Fruit fly (Drosophila melanogaster): Measurements from ENCODE around the gene CG9265.

CG9265 gene

DNA sequence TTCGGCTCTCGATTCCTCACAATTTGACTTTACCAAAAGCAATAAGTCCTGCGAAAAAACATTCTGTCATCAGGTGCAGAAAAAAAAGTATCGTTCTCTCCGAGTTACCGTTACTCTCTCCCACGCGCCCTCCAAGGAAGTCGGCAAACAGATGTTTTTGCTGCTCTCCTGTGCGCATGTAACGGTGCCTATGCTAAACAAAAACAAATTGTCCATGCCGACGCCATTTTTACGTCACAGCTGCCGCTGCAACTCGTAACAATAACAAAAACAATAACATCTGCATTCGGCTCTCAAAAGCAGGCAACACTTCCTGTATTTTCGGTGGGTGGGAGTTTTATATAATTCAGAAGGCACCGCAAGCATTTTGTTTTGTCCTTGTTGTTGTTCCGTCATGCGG, 33.8 kb upstream of the CG9265 start (continued):
- TF ChIP-seq al (GFP tag; IDR thresholded peaks at IDR 0.05) (no peak), gsb (GFP tag; IDR thresholded peaks at IDR 0.05) (no peak), CG15269 (tag; optimal IDR thresholded peaks at IDR 0.05) (no peak), Dll (GFP tag; IDR thresholded peaks at IDR 0.05; ENCODE audit: partially characterized antibody) (no peak), CG10147 (GFP tag; optimal IDR thresholded peaks at IDR 0.05) (no peak), CG10321 (GFP tag; IDR thresholded peaks at IDR 0.05) (no peak), CG11723 (GFP tag; optimal IDR thresholded peaks at IDR 0.05) (no peak), ac (GFP tag; optimal IDR thresholded peaks at IDR 0.05) (peak; percentile 44), Six4 (GFP tag; optimal IDR thresholded peaks at IDR 0.05) (no peak), CG1832 (GFP tag; optimal IDR thresholded peaks at IDR 0.05) (no peak), BEAF-32 (GFP tag; optimal IDR thresholded peaks at IDR 0.05) (no peak), Asciz (GFP tag; optimal IDR thresholded peaks at IDR 0.05) (no peak), nom (GFP tag; optimal IDR thresholded peaks at IDR 0.05) (no peak), dmrt11E (tag; optimal IDR thresholded peaks at IDR 0.05) (no peak), fd3F (GFP tag; optimal IDR thresholded peaks at IDR 0.05) (no peak), nerfin-1 (tag; optimal IDR thresholded peaks at IDR 0.05) (peak; percentile 17), tll (GFP tag; optimal IDR thresholded peaks at IDR 0.05) (peak in 1 of 2 experiments; percentile 61), stc (GFP tag; IDR thresholded peaks at IDR 0.05) (no peak), CG10654 (GFP tag; optimal IDR thresholded peaks at IDR 0.05) (no peak), CG17802 (tag; optimal IDR thresholded peaks at IDR 0.05) (no peak), zfh2 (GFP tag; optimal IDR thresholded peaks at IDR 0.05) (no peak), grau (tag; optimal IDR thresholded peaks at IDR 0.05) (no peak), Spps (tag; optimal IDR thresholded peaks at IDR 0.05) (no peak), wdn (GFP tag; IDR thresholded peaks at IDR 0.05) (no peak), Ravus (GFP tag; IDR thresholded peaks at IDR 0.05) (no peak), h (optimal IDR thresholded peaks at IDR 0.05) (no peak), dan (GFP tag; IDR thresholded peaks at IDR 0.05) (no peak), yki (optimal IDR thresholded peaks at IDR 0.05) (no peak), Xbp1 (GFP tag; optimal IDR thresholded peaks at IDR 0.05) (no peak), twi (tag; optimal IDR thresholded peaks at IDR 0.05) (peak; percentile 82), Ets65A (GFP tag) (peak; percentile 61), sisA (GFP tag; IDR thresholded peaks at IDR 0.05) (no peak), kay (GFP tag; optimal IDR thresholded peaks at IDR 0.05) (no peak), Awh (GFP tag; IDR thresholded peaks at IDR 0.05) (no peak), gt (GFP tag; IDR thresholded peaks at IDR 0.05) (no peak), TFAM (GFP tag; optimal IDR thresholded peaks at IDR 0.05) (no peak), CTCF (GFP tag; optimal IDR thresholded peaks at IDR 0.05) (no peak), NC2β (GFP tag; optimal IDR thresholded peaks at IDR 0.05) (no peak), CG2678 (tag; optimal IDR thresholded peaks at IDR 0.05) (no peak), CG18764 (GFP tag; optimal IDR thresholded peaks at IDR 0.05) (no peak), CG11398 (GFP tag; optimal IDR thresholded peaks at IDR 0.05) (no peak), Drgx (GFP tag; IDR thresholded peaks at IDR 0.05) (no peak), CG15011 (GFP tag; optimal IDR thresholded peaks at IDR 0.05) (no peak), HmgZ (tag; optimal IDR thresholded peaks at IDR 0.05) (no peak), hb (GFP tag; IDR thresholded peaks at IDR 0.05; ENCODE audit: partially characterized antibody) (no peak), Optix (GFP tag; IDR thresholded peaks at IDR 0.05) (no peak), CG34422 (GFP tag; IDR thresholded peaks at IDR 0.05) (peak; percentile 27; the same call in 1 of the 3 replicates), CG18619 (GFP tag; optimal IDR thresholded peaks at IDR 0.05) (no peak), Dfd (GFP tag; optimal IDR thresholded peaks at IDR 0.05) (no peak), crp (GFP tag; optimal IDR thresholded peaks at IDR 0.05) (peak in 1 of 2 experiments; percentile 54), C15 (GFP tag; IDR thresholded peaks at IDR 0.05) (no peak), Vsx1 (GFP tag; optimal IDR thresholded peaks at IDR 0.05) (no peak), pros (GFP tag; optimal IDR thresholded peaks at IDR 0.05) (peak; percentile 25)

Measured in whole organism, embryonic.